Worm (Caenorhabditis elegans): Measurements from ENCODE around the gene F46F5.1.

ce11 chrII:769250-769649, 22.5 kb downstream of the F46F5.1 start:
- TF ChIP-seq him-1 (tag; optimal IDR thresholded peaks at IDR 0.05) (no peak), dao-5 (tag; optimal IDR thresholded peaks at IDR 0.05) (no peak)
